Fruit fly (Drosophila melanogaster) whole organism, prepupa: ENCODE results near the gene CG32263.

Source experiments
- CG10631 ChIP-seq: fragments of 200-800 bp; sonication (Bioruptor generic); optimal IDR thresholded peaks from 2 replicates; lab custom pipeline; 2016; ENCODE audit warnings: missing biosample characterization, missing genetic modification characterization
- CG10669 ChIP-seq: fragments of 200-800 bp; sonication (Bioruptor generic); optimal IDR thresholded peaks from 3 replicates; lab custom pipeline; 2018; ENCODE audit warnings: missing biosample characterization, mild to moderate bottlenecking, missing genetic modification characterization, moderate library complexity
- CG11902 ChIP-seq: fragments of 200-800 bp; sonication (Bioruptor generic); optimal IDR thresholded peaks from 3 replicates; lab custom pipeline; 2016; ENCODE audit warnings: missing biosample characterization, missing genetic modification characterization
- CG15336 ChIP-seq: fragments of 200-800 bp; sonication (Bioruptor generic); IDR thresholded peaks from 2 replicates; pipeline ENCODE4 v1.3.6; 2022; ENCODE audit warnings: missing biosample characterization, missing genetic modification characterization
- CG1621 ChIP-seq: fragments of 200-800 bp; sonication (Bioruptor generic); optimal IDR thresholded peaks from 3 replicates; lab custom pipeline; 2018; ENCODE audit warnings: missing biosample characterization, mild to moderate bottlenecking, missing genetic modification characterization
- CG16779 ChIP-seq: fragments of 200-800 bp; sonication (Bioruptor generic); optimal IDR thresholded peaks from 3 replicates; lab custom pipeline; 2017; ENCODE audit warnings: missing biosample characterization, mild to moderate bottlenecking, missing genetic modification characterization
- CG31627 ChIP-seq: fragments of 200-800 bp; sonication (Bioruptor generic); optimal IDR thresholded peaks from 3 replicates; lab custom pipeline; 2016; ENCODE audit warnings: missing biosample characterization, missing genetic modification characterization
- CG34406 ChIP-seq: fragments of 200-800 bp; sonication (Bioruptor generic); optimal IDR thresholded peaks from 3 replicates; lab custom pipeline; 2016; ENCODE audit warnings: missing biosample characterization, missing genetic modification characterization
- CG3919 ChIP-seq: fragments of 200-800 bp; sonication (Bioruptor generic); optimal IDR thresholded peaks from 3 replicates; lab custom pipeline; 2016; ENCODE audit warnings: missing biosample characterization, missing genetic modification characterization
- CG6163 ChIP-seq: fragments of 200-800 bp; sonication (Bioruptor generic); IDR thresholded peaks from 3 replicates; pipeline ENCODE4 v1.3.6; 2022; ENCODE audit warnings: missing biosample characterization, missing genetic modification characterization
- CG6854 ChIP-seq: fragments of 200-800 bp; sonication (Bioruptor generic); optimal IDR thresholded peaks from 2 replicates; lab custom pipeline; 2017; ENCODE audit warnings: missing biosample characterization, mild to moderate bottlenecking, missing genetic modification characterization
- CG7368 ChIP-seq: fragments of 200-800 bp; sonication (Bioruptor generic); optimal IDR thresholded peaks from 3 replicates; lab custom pipeline; 2016; ENCODE audit warnings: missing biosample characterization, missing genetic modification characterization
- CG8319 ChIP-seq: fragments of 200-800 bp; sonication (Bioruptor generic); optimal IDR thresholded peaks from 3 replicates; lab custom pipeline; 2016; ENCODE audit warnings: missing biosample characterization, missing genetic modification characterization
- CG8632 ChIP-seq: fragments of 200-800 bp; sonication (Bioruptor generic); optimal IDR thresholded peaks from 3 replicates; lab custom pipeline; 2016; ENCODE audit warnings: missing biosample characterization, missing genetic modification characterization
- CG9139 ChIP-seq: fragments of 200-800 bp; sonication (Bioruptor generic); optimal IDR thresholded peaks from 3 replicates; lab custom pipeline; 2017; ENCODE audit warnings: missing biosample characterization, mild to moderate bottlenecking, missing genetic modification characterization
- Eip78C ChIP-seq: fragments of 200-800 bp; sonication (Bioruptor generic); peaks from one replicate; lab custom pipeline; 2016; ENCODE audit warnings: missing biosample characterization, missing genetic modification characterization
- Ets21C ChIP-seq: fragments of 200-800 bp; sonication (Bioruptor generic); optimal IDR thresholded peaks from 3 replicates; lab custom pipeline; 2016; ENCODE audit warnings: missing biosample characterization, missing genetic modification characterization
- Ets96B ChIP-seq: fragments of 200-800 bp; optimal IDR thresholded peaks from 2 replicates; lab custom pipeline; 2019; ENCODE audit warnings: missing biosample characterization, mild to moderate bottlenecking, missing genetic modification characterization, moderate library complexity
- Gug ChIP-seq: fragments of 200-800 bp; sonication (Bioruptor generic); IDR thresholded peaks from 2 replicates; pipeline ENCODE4 v1.3.6; 2022; ENCODE audit warnings: missing biosample characterization, missing genetic modification characterization
- Hr38 ChIP-seq: sonication (Bioruptor generic); optimal IDR thresholded peaks from 2 replicates; lab custom pipeline; 2016; ENCODE audit warnings: missing biosample characterization, missing genetic modification characterization
- Hr4 ChIP-seq: fragments of 200-800 bp; sonication (Bioruptor generic); optimal IDR thresholded peaks from 3 replicates; lab custom pipeline; 2016; ENCODE audit warnings: missing biosample characterization, missing genetic modification characterization
- Lpt ChIP-seq: fragments of 200-800 bp; sonication (Bioruptor generic); optimal IDR thresholded peaks from 3 replicates; lab custom pipeline; 2016; ENCODE audit warnings: missing biosample characterization, missing genetic modification characterization
- Met ChIP-seq: fragments of 200-800 bp; sonication (Bioruptor generic); optimal IDR thresholded peaks from 3 replicates; lab custom pipeline; 2016; ENCODE audit warnings: missing biosample characterization, missing genetic modification characterization
- OdsH ChIP-seq: fragments of 200-800 bp; sonication (Bioruptor generic); optimal IDR thresholded peaks from 3 replicates; lab custom pipeline; 2016; ENCODE audit warnings: missing biosample characterization, missing genetic modification characterization
- Smox ChIP-seq: fragments of 200-800 bp; sonication (Bioruptor generic); optimal IDR thresholded peaks from 3 replicates; lab custom pipeline; 2016; ENCODE audit warnings: missing biosample characterization, missing genetic modification characterization
- Sox15 ChIP-seq: fragments of 200-800 bp; sonication (Bioruptor generic); optimal IDR thresholded peaks from 3 replicates; lab custom pipeline; 2016; ENCODE audit warnings: missing biosample characterization, missing genetic modification characterization
- achi ChIP-seq: fragments of 200-800 bp; sonication (Bioruptor generic); optimal IDR thresholded peaks from 3 replicates; lab custom pipeline; 2016; ENCODE audit warnings: missing biosample characterization, missing genetic modification characterization
- acj6 ChIP-seq: fragments of 200-800 bp; sonication (Bioruptor generic); optimal IDR thresholded peaks from 3 replicates; lab custom pipeline; 2016; ENCODE audit warnings: missing biosample characterization, missing genetic modification characterization
- dsx ChIP-seq: fragments of 200-800 bp; optimal IDR thresholded peaks from 3 replicates; lab custom pipeline; 2019; ENCODE audit warnings: missing biosample characterization, mild to moderate bottlenecking, missing genetic modification characterization, moderate library complexity; ENCODE audit not compliant: poor library complexity, severe bottlenecking
- eg ChIP-seq: fragments of 200-800 bp; sonication (Bioruptor generic); IDR thresholded peaks from 3 replicates; pipeline ENCODE4 v1.3.6; 2022; ENCODE audit warnings: missing biosample characterization, missing genetic modification characterization
- esn ChIP-seq: fragments of 200-800 bp; sonication (Bioruptor generic); optimal IDR thresholded peaks from 2 replicates; lab custom pipeline; 2016; ENCODE audit warnings: missing biosample characterization, mild to moderate bottlenecking, missing genetic modification characterization, moderate library complexity
- fd59A ChIP-seq: fragments of 200-800 bp; sonication (Bioruptor generic); optimal IDR thresholded peaks from 2 replicates; lab custom pipeline; 2017; ENCODE audit warnings: missing biosample characterization, mild to moderate bottlenecking, missing genetic modification characterization, missing genetic modification reagents
- fkh ChIP-seq: fragments of 200-800 bp; sonication (Bioruptor generic); optimal IDR thresholded peaks from 3 replicates; lab custom pipeline; 2017; ENCODE audit warnings: missing biosample characterization, mild to moderate bottlenecking, missing genetic modification characterization, moderate library complexity
- net ChIP-seq: fragments of 200-800 bp; sonication (Bioruptor generic); optimal IDR thresholded peaks from 3 replicates; lab custom pipeline; 2016; ENCODE audit warnings: missing biosample characterization, missing genetic modification characterization
- pdm3 ChIP-seq: fragments of 200-800 bp; sonication (Bioruptor generic); optimal IDR thresholded peaks from 3 replicates; lab custom pipeline; 2016; ENCODE audit warnings: missing biosample characterization, missing genetic modification characterization
- salr ChIP-seq, 2 experiments: fragments of 200-800 bp; sonication (Bioruptor generic); optimal IDR thresholded peaks; 3 replicates each; lab custom pipeline; 2016 to 2018; ENCODE audit warnings: missing biosample characterization in 2 of 2, missing genetic modification characterization in 2 of 2, mild to moderate bottlenecking in 1 of 2
- spab ChIP-seq: fragments of 200-800 bp; sonication (Bioruptor generic); optimal IDR thresholded peaks from 2 replicates; lab custom pipeline; 2017; ENCODE audit warnings: missing biosample characterization, mild to moderate bottlenecking, missing genetic modification characterization, missing genetic modification reagents
- ss ChIP-seq, 2 experiments: fragments of 200-800 bp; sonication (Bioruptor generic); optimal IDR thresholded peaks; 2 replicates in 1 of 2; 3 replicates in 1 of 2; lab custom pipeline; 2017 to 2018; ENCODE audit warnings: mild to moderate bottlenecking in 2 of 2, missing biosample characterization in 2 of 2, missing genetic modification characterization in 2 of 2, moderate library complexity in 1 of 2
- svp ChIP-seq: fragments of 200-800 bp; sonication (Bioruptor generic); peaks from one replicate; lab custom pipeline; 2016; ENCODE audit warnings: missing biosample characterization, missing genetic modification characterization
- topi ChIP-seq: fragments of 200-800 bp; sonication (Bioruptor generic); optimal IDR thresholded peaks from 3 replicates; lab custom pipeline; 2016; ENCODE audit warnings: missing biosample characterization, missing genetic modification characterization
- vri ChIP-seq: fragments of 200-800 bp; sonication (Bioruptor generic); optimal IDR thresholded peaks from 3 replicates; lab custom pipeline; 2016; ENCODE audit warnings: missing biosample characterization, mild to moderate bottlenecking, missing genetic modification characterization

The CG32263 gene

DNA sequence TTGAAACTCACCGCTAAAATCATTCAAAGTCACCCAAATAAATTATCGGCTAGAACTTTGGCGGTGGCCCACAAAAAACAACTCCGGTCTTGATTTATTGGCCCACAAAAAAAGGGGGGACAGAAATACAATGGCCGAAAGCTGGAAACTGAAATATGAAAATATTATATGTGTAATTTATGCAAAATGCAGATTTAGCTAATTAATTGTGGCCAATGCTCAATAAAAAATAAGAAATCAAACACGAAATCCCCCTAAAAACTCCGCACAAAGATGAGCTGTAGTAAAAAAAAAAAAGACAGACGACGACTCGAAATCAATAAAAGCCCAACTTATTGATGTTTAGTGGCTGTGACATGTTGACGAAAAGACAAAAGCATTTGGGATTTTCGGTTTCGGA is 38.8 kb upstream of the CG32263 start:
- TF ChIP-seq eg (GFP tag; lab: Robert Waterston, UW) (no peak), pdm3 (GFP tag; lab: Kevin White, UChicago) (no peak), CG8632 (GFP tag; lab: Kevin White, UChicago) (no peak), svp (GFP tag; lab: Kevin White, UChicago) (no peak), Lpt (GFP tag; lab: Kevin White, UChicago) (no peak), salr (GFP tag; optimal IDR thresholded peaks at IDR 0.05; lab: Kevin White, UChicago) (no peak), Hr4 (no peak), fkh (GFP tag; lab: Kevin White, UChicago) (no peak), Sox15 (GFP tag; lab: Kevin White, UChicago) (no peak), CG10631 (GFP tag; lab: Kevin White, UChicago) (no peak), Ets96B (tag; lab: Kevin White, UChicago) (no peak), vri (GFP tag; lab: Kevin White, UChicago) (no peak), CG10669 (GFP tag; lab: Kevin White, UChicago) (no peak), Ets21C (GFP tag; lab: Kevin White, UChicago) (no peak)

DNA sequence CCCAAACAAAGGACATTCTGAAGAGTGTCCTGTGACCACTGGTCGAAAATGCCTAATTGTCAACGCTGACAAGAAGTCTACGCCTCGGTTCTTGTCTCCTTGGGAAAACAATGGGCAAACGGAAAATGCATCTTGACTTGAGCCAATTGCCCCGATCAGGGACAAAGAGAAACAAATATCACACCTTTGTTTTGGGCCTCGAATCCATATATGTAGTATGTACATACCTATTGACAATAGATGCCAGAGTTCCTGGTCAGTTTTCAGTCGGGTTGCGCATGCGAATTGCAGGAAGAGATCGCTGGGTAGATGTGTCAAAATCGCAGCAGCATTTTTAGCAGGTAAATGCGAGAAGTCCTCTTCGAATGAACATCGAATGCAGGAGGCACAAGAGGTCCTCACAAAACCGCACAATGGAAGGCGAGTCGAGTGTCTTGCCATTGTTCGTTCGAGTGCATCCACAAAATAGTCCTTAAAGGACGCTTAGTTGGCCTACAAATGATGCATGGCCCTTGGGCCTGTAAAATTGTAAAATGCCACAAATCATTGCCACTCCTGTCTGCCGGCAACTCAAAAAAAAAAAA is 37.9 kb upstream of the CG32263 start:
- TF ChIP-seq CG6854 (GFP tag; lab: Kevin White, UChicago) (no peak), dsx (GFP tag; lab: Kevin White, UChicago) (no peak), CG8319 (GFP tag; lab: Kevin White, UChicago) (no peak), spab (GFP tag; lab: Kevin White, UChicago) (no peak), CG7368 (no peak), acj6 (GFP tag; lab: Kevin White, UChicago) (no peak), net (GFP tag; lab: Kevin White, UChicago) (no peak), Smox (GFP tag; lab: Kevin White, UChicago) (no peak), CG1621 (tag; lab: Kevin White, UChicago) (no peak), topi (GFP tag; lab: Kevin White, UChicago) (no peak), ss (GFP tag; optimal IDR thresholded peaks at IDR 0.05; lab: Kevin White, UChicago) (no peak), Gug (no peak), CG11902 (GFP tag; lab: Kevin White, UChicago) (no peak), fd59A (GFP tag; lab: Kevin White, UChicago) (no peak), CG16779 (tag; lab: Kevin White, UChicago) (no peak), Hr4 (no peak), Hr38 (GFP tag; lab: Kevin White, UChicago) (no peak), svp (GFP tag; lab: Kevin White, UChicago) (no peak)

DNA sequence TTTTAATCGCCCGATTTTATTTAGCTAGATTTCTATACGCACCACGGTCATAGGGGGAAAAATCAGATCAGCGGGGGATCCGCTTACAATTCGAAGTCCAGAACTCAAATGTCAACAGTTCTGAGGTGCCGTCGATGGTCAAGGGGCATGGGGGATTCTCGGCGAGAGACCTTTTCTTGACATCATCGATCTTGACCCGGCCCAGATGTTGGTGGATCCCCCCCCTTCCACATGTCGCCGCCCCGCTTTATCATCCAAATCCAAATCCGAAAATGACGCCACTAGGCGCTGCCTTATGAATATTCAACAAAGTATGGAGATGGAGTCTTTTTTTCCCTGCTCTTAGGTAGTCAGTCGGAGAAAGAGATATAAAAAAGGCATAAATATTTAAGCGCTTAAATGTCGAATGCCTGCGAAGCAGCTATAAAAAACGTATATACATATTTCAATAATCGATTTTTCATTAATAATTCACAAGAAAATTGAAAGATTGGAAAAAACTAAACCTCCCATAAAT is 37.0 kb upstream of the CG32263 start:
- TF ChIP-seq CG11902 (GFP tag; lab: Kevin White, UChicago) (no peak), esn (no peak), fd59A (GFP tag; lab: Kevin White, UChicago) (no peak), CG8319 (GFP tag; lab: Kevin White, UChicago) (no peak)

DNA sequence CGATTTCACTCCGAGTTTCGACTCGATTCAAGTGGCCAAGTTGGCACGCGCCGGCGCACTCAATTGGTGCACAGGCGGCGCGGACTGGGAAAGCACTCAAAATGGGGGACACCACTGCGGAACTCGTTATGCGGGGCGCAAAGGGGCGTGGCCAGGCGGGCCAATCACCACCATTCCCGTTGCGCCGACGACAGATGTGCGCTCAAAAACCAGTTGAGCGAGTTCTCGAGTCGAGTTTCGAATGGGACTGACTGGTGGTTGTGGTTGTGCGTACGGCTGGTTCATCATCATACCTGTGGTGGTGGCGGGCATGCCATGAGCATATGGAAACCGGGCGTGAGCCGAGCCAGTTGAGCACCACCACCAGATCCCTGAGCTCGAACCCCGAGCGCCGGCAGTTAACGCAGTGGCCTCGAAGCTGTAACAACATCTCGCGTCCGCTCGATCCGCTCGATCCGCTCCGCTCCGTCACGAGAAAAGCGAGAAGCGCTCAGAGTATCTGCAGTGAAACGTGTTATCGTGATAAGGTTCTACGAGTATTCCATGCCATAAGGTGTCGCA is 35.0 kb upstream of the CG32263 start, which contains the start of gene Awh:
TSS of gene Awh (plus strand) at position 392 of the 561 bp plus-strand sequence.
- peak; percentile 66 for TF ChIP-seq Eip78C (GFP tag; lab: Kevin White, UChicago)
- TF ChIP-seq CG6163 (GFP tag; lab: Robert Waterston, UW): peak; percentile 29; the same call in 1 of the 3 replicates
- TF ChIP-seq eg (GFP tag; lab: Robert Waterston, UW): 0 out of 3 replicates have a peak, but pooled peaks have one; percentile 45
- TF ChIP-seq CG3919: peak; percentile 35
- TF ChIP-seq ss (GFP tag; optimal IDR thresholded peaks at IDR 0.05; lab: Kevin White, UChicago): peak in 1 of 2 experiments; percentile 61
- TF ChIP-seq net (GFP tag; lab: Kevin White, UChicago): peak; percentile 30
- TF ChIP-seq achi (GFP tag; lab: Kevin White, UChicago): no peak
- TF ChIP-seq CG1621 (tag; lab: Kevin White, UChicago): peak; percentile 34
- no peak for TF ChIP-seq vri (GFP tag; lab: Kevin White, UChicago)
- no peak for TF ChIP-seq fd59A (GFP tag; lab: Kevin White, UChicago)
- no peak for TF ChIP-seq CG31627
- TF ChIP-seq Met (GFP tag; lab: Kevin White, UChicago): no peak
- TF ChIP-seq CG34406 (GFP tag; lab: Kevin White, UChicago): no peak
- TF ChIP-seq esn: peak; percentile 10
- TF ChIP-seq CG9139 (GFP tag; lab: Kevin White, UChicago): peak; percentile 13
- peak; percentile 35; the same call in 1 of the 2 replicates for TF ChIP-seq CG15336
- TF ChIP-seq OdsH (GFP tag; lab: Kevin White, UChicago): no peak
